Worm (Caenorhabditis elegans) whole organism, L3 larva: Measurements from ENCODE around the gene gpcp-2.

ENCODE experiments used
- ama-1 ChIP-seq: fragments of 150-350 bp; optimal IDR thresholded peaks from 2 replicates; lab custom pipeline; 2018
- ceh-9 ChIP-seq: sonication (generic microtip); optimal IDR thresholded peaks from 2 replicates; lab custom pipeline; 2018; ENCODE audit warnings: missing biosample characterization, missing genetic modification characterization
- nhr-11 ChIP-seq: fragments of 150-350 bp; optimal IDR thresholded peaks from 2 replicates; lab custom pipeline; 2014; ENCODE audit warnings: missing biosample characterization, missing genetic modification characterization
- nhr-12 ChIP-seq: fragments of 150-350 bp; optimal IDR thresholded peaks from 2 replicates; lab custom pipeline; 2014; ENCODE audit warnings: missing biosample characterization, missing genetic modification characterization
- skn-1 ChIP-seq: fragments of 150-350 bp; optimal IDR thresholded peaks from 2 replicates; lab custom pipeline; 2014; ENCODE audit warnings: missing biosample characterization, missing genetic modification characterization
- unc-39 ChIP-seq: sonication (generic microtip); optimal IDR thresholded peaks from 4 replicates; lab custom pipeline; 2017; ENCODE audit warnings: missing biosample characterization, missing genetic modification characterization
- zag-1 ChIP-seq: fragments of 150-350 bp; optimal IDR thresholded peaks from 2 replicates; lab custom pipeline; 2014; ENCODE audit warnings: missing biosample characterization, missing genetic modification characterization

ce11 chrII:8086803-8087202 is 13.6 kb upstream of the gpcp-2 start, which contains the start of gene K02C4.3:
- TF ChIP-seq unc-39 (tag; lab: Kevin White, UChicago) = no peak
- no peak for TF ChIP-seq skn-1 (tag; lab: Kevin White, UChicago)
- TF ChIP-seq ceh-9 (tag; lab: Kevin White, UChicago) = no peak
- no peak for TF ChIP-seq ama-1 (lab: Kevin White, UChicago)
- no peak for TF ChIP-seq nhr-12 (tag; lab: Kevin White, UChicago)
- no peak for TF ChIP-seq zag-1 (tag; lab: Kevin White, UChicago)
- TF ChIP-seq nhr-11 (tag; lab: Kevin White, UChicago) = no peak
